Worm (Caenorhabditis elegans): ENCODE data around the gene cul-4.

- TF ChIP-seq flt-1 (GFP tag; IDR thresholded peaks at IDR 0.05) (no peak), klf-2 (GFP tag; conservative IDR thresholded peaks at IDR 0.05) (no peak), ztf-23 (GFP tag; IDR thresholded peaks at IDR 0.05) (no peak), ztf-29 (GFP tag; IDR thresholded peaks at IDR 0.05) (no peak), ref-1 (GFP tag; conservative IDR thresholded peaks at IDR 0.05) (no peak), tab-1 (GFP tag; IDR thresholded peaks at IDR 0.05) (no peak), T22C8.4 (GFP tag; IDR thresholded peaks at IDR 0.05) (no peak)
Measured at ce11 chrII:7283063-7283462, 18.8 kb upstream of the cul-4 start.
